Worm (Caenorhabditis elegans): Measurements from ENCODE around the gene C17A2.2.

The C17A2.2 gene

ce11 chrII:3869601-3870000, 23.5 kb downstream of the C17A2.2 start, which contains the start of gene oac-10:
TSS of gene oac-10 (plus strand) at chrII:3869901.
- TF ChIP-seq zfp-3 (GFP tag; conservative IDR thresholded peaks at IDR 0.05) = no peak
- no peak for TF ChIP-seq lin-1 (GFP tag; IDR thresholded peaks at IDR 0.05)
- no peak for TF ChIP-seq fos-1 (tag; optimal IDR thresholded peaks at IDR 0.05)
- TF ChIP-seq zip-2 (tag; optimal IDR thresholded peaks at IDR 0.05) = no peak
- no peak for TF ChIP-seq ztf-7 (tag; optimal IDR thresholded peaks at IDR 0.05)
- no peak for TF ChIP-seq vab-7 (GFP tag; IDR thresholded peaks at IDR 0.05)
- no peak for TF ChIP-seq egl-43 (GFP tag; IDR thresholded peaks at IDR 0.05)
- TF ChIP-seq tag-97 (GFP tag; IDR thresholded peaks at IDR 0.05) = no peak
- TF ChIP-seq Y105C5A.15 (GFP tag; IDR thresholded peaks at IDR 0.05) = no peak
- TF ChIP-seq nhr-48 (tag; optimal IDR thresholded peaks at IDR 0.05) = no peak
- TF ChIP-seq lin-15B (tag; optimal IDR thresholded peaks at IDR 0.05) = no peak
- TF ChIP-seq daf-12 (tag; optimal IDR thresholded peaks at IDR 0.05) = no peak

ce11 chrII:3877127-3877526, 31.0 kb downstream of the C17A2.2 start, which contains the start of gene nep-3:
TSS of gene nep-3 (minus strand) at chrII:3877227.
- TF ChIP-seq Y48G9A.11 (GFP tag; IDR thresholded peaks at IDR 0.05) (no peak), ceh-82 (tag; optimal IDR thresholded peaks at IDR 0.05) (no peak), nhr-102 (tag; optimal IDR thresholded peaks at IDR 0.05) (no peak), dpl-1 (GFP tag; optimal IDR thresholded peaks at IDR 0.05) (no peak), R02D3.7 (tag; optimal IDR thresholded peaks at IDR 0.05) (no peak), daf-8 (GFP tag; IDR thresholded peaks at IDR 0.05) (no peak), mep-1 (tag; optimal IDR thresholded peaks at IDR 0.05) (no peak), ztf-7 (tag; optimal IDR thresholded peaks at IDR 0.05) (no peak), nhr-10 (tag; optimal IDR thresholded peaks at IDR 0.05) (no peak), unc-130 (GFP tag; optimal IDR thresholded peaks at IDR 0.05) (no peak), lsy-2 (tag; optimal IDR thresholded peaks at IDR 0.05) (no peak), dve-1 (tag; optimal IDR thresholded peaks at IDR 0.05; ENCODE audit: insufficient read depth) (no peak), zag-1 (tag; optimal IDR thresholded peaks at IDR 0.05) (no peak), nhr-77 (tag; optimal IDR thresholded peaks at IDR 0.05) (no peak), mes-2 (tag; optimal IDR thresholded peaks at IDR 0.05; ENCODE audit: poor library complexity, severe bottlenecking) (no peak)

DNA sequence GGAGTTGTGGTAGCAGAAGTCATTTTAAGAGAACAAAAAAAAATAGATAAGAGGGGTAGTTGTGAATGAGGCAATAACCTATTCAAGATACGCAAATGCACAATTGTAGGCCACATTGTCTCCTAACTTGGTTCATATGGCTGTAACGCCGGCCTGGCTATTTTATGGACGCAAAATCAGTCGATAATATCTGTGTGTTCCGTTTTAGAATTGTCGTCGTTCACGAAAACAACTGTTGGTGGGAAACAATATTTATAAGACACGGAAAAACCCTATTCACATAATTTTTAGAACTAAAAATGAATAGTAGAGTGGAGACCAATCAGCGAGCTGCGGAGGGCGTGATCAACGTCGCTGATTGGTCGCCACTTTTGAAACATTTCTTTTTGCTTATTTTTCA, 31.7 kb downstream of the C17A2.2 start, which contains the start of gene sdz-7:
Gene sdz-7 (minus strand): TSS at position 101 of the 400 bp plus-strand sequence.
- no peak for TF ChIP-seq snpc-4 (tag; optimal IDR thresholded peaks at IDR 0.05)
- no peak for TF ChIP-seq Y75B8A.6 (GFP tag; IDR thresholded peaks at IDR 0.05)
- TF ChIP-seq dmd-8 (GFP tag; IDR thresholded peaks at IDR 0.05) = no peak
- TF ChIP-seq mxl-2 (GFP tag; conservative IDR thresholded peaks at IDR 0.05) = no peak
- TF ChIP-seq F26F4.8 (GFP tag; conservative IDR thresholded peaks at IDR 0.05) = no peak
- TF ChIP-seq pqm-1 (tag; optimal IDR thresholded peaks at IDR 0.05) = no peak
- no peak for TF ChIP-seq hlh-30 (tag; optimal IDR thresholded peaks at IDR 0.05; ENCODE audit: insufficient read depth)
- TF ChIP-seq sdz-12 (GFP tag; optimal IDR thresholded peaks at IDR 0.05) = no peak
- no peak for TF ChIP-seq Y5F2A.4 (GFP tag; optimal IDR thresholded peaks at IDR 0.05)
- TF ChIP-seq rbr-2 (tag; optimal IDR thresholded peaks at IDR 0.05) = no peak
- no peak for TF ChIP-seq php-3 (GFP tag; IDR thresholded peaks at IDR 0.05)
- TF ChIP-seq cey-2 (tag; optimal IDR thresholded peaks at IDR 0.05; ENCODE audit: borderline replicate concordance, insufficient read depth) = no peak
- TF ChIP-seq F10B5.3 (tag; optimal IDR thresholded peaks at IDR 0.05) = no peak
- no peak for TF ChIP-seq ceh-32 (tag; optimal IDR thresholded peaks at IDR 0.05; ENCODE audit: poor library complexity)
- no peak for TF ChIP-seq tag-97 (GFP tag; IDR thresholded peaks at IDR 0.05)
- no peak for TF ChIP-seq mes-2 (tag; optimal IDR thresholded peaks at IDR 0.05; ENCODE audit: poor library complexity, severe bottlenecking)
- TF ChIP-seq lin-39 (tag; optimal IDR thresholded peaks at IDR 0.05) = no peak
- TF ChIP-seq nhr-76 (tag; optimal IDR thresholded peaks at IDR 0.05) = no peak
- TF ChIP-seq tra-1 (GFP tag; IDR thresholded peaks at IDR 0.05) = no peak
